Worm (Caenorhabditis elegans) whole organism, mixed stage, embryonic: ENCODE results near the gene C50F4.10.

Experiments used
- nhr-12 ChIP-seq: fragments of 150-350 bp; optimal IDR thresholded peaks from 2 replicates; lab custom pipeline; 2014; ENCODE audit warnings: missing biosample characterization, missing genetic modification characterization
- nhr-237 ChIP-seq: fragments of 150-350 bp; optimal IDR thresholded peaks from 2 replicates; lab custom pipeline; 2014; ENCODE audit warnings: missing biosample characterization, missing genetic modification characterization
- pha-4 ChIP-seq: fragments of 150-350 bp; optimal IDR thresholded peaks from 2 replicates; lab custom pipeline; 2018; ENCODE audit warnings: missing biosample characterization, missing genetic modification reagents, missing genetic modification characterization
- unc-62 ChIP-seq: fragments of 150-350 bp; optimal IDR thresholded peaks from 2 replicates; lab custom pipeline; 2014; ENCODE audit warnings: missing biosample characterization, missing genetic modification reagents, missing genetic modification characterization

- TF ChIP-seq unc-62 (GFP tag; lab: Kevin White, UChicago) (no peak), nhr-12 (tag; lab: Kevin White, UChicago) (no peak), nhr-237 (tag; lab: Kevin White, UChicago) (no peak), pha-4 (no peak)
These were observed 4.9 kb downstream of the C50F4.10 start, which contains the start of gene C50F4.1 for ce11 chrV:9526470-9526869.
